Worm (Caenorhabditis elegans) whole organism, L3 larva: ENCODE data around the gene Y43F8B.23.

ENCODE experiments used
- aly-2 ChIP-seq: fragments of 150-350 bp; optimal IDR thresholded peaks from 2 replicates; lab custom pipeline; 2014; ENCODE audit warnings: missing biosample characterization, missing genetic modification characterization
- elt-2 ChIP-seq: sonication (generic microtip); optimal IDR thresholded peaks from 2 replicates; lab custom pipeline; 2016; ENCODE audit warnings: missing genetic modification reagents, mild to moderate bottlenecking, missing genetic modification characterization, missing compliant biosample characterization
- nhr-11 ChIP-seq: fragments of 150-350 bp; optimal IDR thresholded peaks from 2 replicates; lab custom pipeline; 2014; ENCODE audit warnings: missing biosample characterization, missing genetic modification characterization
- nhr-237 ChIP-seq: fragments of 150-350 bp; optimal IDR thresholded peaks from 2 replicates; lab custom pipeline; 2014; ENCODE audit warnings: missing biosample characterization, missing genetic modification characterization
- nhr-77 ChIP-seq: fragments of 150-350 bp; optimal IDR thresholded peaks from 2 replicates; lab custom pipeline; 2014; ENCODE audit warnings: missing biosample characterization, missing genetic modification characterization
- pha-4 ChIP-seq: fragments of 150-350 bp; optimal IDR thresholded peaks from 2 replicates; lab custom pipeline; 2014; ENCODE audit warnings: missing biosample characterization, missing genetic modification reagents, missing genetic modification characterization
- pqm-1 ChIP-seq: fragments of 150-350 bp; optimal IDR thresholded peaks from 2 replicates; lab custom pipeline; 2017; ENCODE audit warnings: missing biosample characterization, missing genetic modification characterization, inconsistent platforms

DNA sequence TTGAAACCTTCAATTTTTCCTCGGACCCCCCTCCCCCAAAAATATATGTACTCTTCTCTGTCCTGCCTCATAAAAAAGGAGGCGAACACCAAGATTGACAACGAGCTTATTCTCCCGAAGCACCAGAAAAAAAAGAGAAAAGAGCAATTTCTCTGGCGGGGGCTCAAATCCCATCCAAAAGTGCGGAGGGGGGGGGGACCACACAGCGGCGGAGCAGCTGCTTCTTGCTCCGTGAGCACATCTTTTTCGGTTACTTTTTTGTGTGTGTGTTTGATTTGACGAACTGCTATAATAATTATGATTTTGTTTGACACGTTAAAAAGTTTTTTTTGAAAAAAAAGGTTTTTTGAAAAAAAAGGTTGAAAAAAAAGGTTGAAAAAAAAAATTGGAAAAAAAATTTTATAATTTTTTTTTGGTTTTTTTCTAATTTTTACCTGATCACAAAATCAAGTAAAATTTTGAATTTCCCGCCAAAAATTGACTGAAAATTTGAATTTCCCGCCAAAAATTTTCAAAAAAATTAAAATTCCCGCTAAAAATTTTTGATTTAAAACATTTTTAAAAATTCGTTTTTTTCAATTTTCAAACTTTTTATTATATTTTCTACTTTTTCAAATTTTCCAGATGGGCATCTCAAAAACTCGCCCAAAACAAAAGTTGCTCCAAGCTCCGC is 6.5 kb upstream of the Y43F8B.23 start, which contains the start of gene Y43F8B.10:
- TF ChIP-seq pqm-1 (tag; lab: Kevin White, UChicago) (no peak), nhr-237 (no peak), nhr-11 (no peak), pha-4 (tag; lab: Kevin White, UChicago) (no peak), aly-2 (tag; lab: Kevin White, UChicago) (no peak), nhr-77 (no peak), elt-2 (no peak)
